Fruit fly (Drosophila melanogaster) whole organism, wandering third instar larva: Measurements from ENCODE around the gene spen.

ENCODE experiments used
- Abd-B ChIP-seq: fragments of >200 bp; optimal IDR thresholded peaks from 2 replicates; lab custom pipeline; 2017; ENCODE audit warnings: missing biosample characterization, missing genetic modification characterization
- CG32264 ChIP-seq: fragments of 200-800 bp; sonication (Bioruptor generic); optimal IDR thresholded peaks from 2 replicates; lab custom pipeline; 2016; ENCODE audit warnings: missing biosample characterization, missing genetic modification characterization
- CG9705 ChIP-seq: fragments of 200-800 bp; sonication (Bioruptor generic); optimal IDR thresholded peaks from 2 replicates; lab custom pipeline; 2018; ENCODE audit warnings: missing biosample characterization, mild to moderate bottlenecking, missing genetic modification characterization

DNA sequence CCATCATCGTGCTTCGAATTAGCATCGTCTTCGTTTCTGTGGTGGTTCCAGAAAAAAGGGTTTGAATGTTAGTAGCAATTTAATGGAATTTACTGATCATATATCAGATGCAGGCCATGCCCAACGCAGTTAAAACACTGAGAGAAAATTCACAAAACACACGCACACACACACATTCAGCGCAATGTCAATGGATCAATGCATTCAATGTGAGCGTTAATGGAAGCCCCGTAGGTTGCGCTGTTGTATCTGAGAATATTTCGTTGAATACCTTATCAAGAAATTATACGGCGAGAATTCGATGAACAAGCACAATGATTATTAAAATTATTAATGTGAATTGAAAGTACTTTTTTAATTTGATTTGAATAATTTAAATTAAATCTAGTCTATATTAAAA is 69.4 kb downstream of the spen start:
- TF ChIP-seq Abd-B (GFP tag; lab: Kevin White, UChicago) (no peak), CG32264 (GFP tag; lab: Kevin White, UChicago) (no peak), CG9705 (GFP tag; lab: Kevin White, UChicago) (no peak)
